Worm (Caenorhabditis elegans): Measurements from ENCODE around the gene lin-7.

DNA sequence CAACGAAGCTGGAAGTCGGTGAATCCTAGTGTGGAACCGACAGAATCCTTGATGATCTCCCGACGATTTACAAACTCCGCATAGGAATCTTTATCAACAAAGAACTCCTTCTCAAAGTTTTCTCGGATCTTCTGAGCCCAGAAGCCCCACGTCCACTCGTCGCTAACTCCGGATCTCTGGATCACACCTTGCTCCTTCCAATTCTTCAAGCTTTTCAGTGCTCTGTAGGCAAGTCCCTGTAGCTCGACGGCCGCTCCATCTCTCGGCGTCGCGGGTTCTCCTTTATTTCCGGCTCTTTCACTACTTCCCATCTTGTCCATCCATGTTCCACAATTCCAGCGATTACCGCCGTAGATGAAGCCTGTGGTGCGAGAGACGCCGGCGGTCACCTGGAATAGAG is 2.1 kb upstream of the lin-7 start:
- TF ChIP-seq ets-7 (tag; optimal IDR thresholded peaks at IDR 0.05) (no peak), ama-1 (optimal IDR thresholded peaks at IDR 0.05) (no peak), B0310.2 (tag; optimal IDR thresholded peaks at IDR 0.05) (no peak), ceh-13 (GFP tag; optimal IDR thresholded peaks at IDR 0.05) (no peak), aly-1 (tag; optimal IDR thresholded peaks at IDR 0.05) (no peak), tbx-37 (GFP tag; conservative IDR thresholded peaks at IDR 0.05) (no peak), flt-1 (GFP tag; IDR thresholded peaks at IDR 0.05) (no peak), hnd-1 (tag; optimal IDR thresholded peaks at IDR 0.05) (no peak), ceh-36 (tag; optimal IDR thresholded peaks at IDR 0.05) (no peak), scrt-1 (GFP tag; IDR thresholded peaks at IDR 0.05) (no peak), pes-1 (GFP tag; IDR thresholded peaks at IDR 0.05) (no peak), hmbx-1 (tag; optimal IDR thresholded peaks at IDR 0.05) (no peak), tbx-11 (GFP tag; IDR thresholded peaks at IDR 0.05) (no peak), F13C5.2 (tag; optimal IDR thresholded peaks at IDR 0.05) (no peak)

Data from whole organism, early embryonic.